Worm (Caenorhabditis elegans): ENCODE data around the gene C18A3.10.

The C18A3.10 gene

DNA sequence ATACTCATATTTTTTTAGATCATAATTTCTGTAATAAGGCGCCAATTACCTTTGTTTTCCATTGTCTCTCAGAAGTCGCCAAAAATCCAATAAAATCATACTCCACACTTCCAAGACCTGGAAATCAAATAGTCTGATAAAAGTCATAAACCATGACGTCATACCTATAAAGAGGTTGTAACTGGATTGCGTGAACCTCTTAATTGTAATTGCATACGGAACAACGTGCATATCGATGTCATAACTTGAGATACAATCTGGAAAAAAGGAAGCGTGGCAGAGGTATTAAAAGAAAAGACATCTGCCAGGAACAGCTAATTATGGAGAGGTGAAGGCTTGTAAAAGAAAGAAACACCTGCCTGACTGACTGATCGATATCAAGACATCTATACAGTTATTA is 29.4 kb upstream of the C18A3.10 start, which contains the start of gene F10C1.9:
Gene F10C1.9 (minus strand): TSS at position 197 of the 400 bp plus-strand sequence.
- TF ChIP-seq ztf-11 (tag; optimal IDR thresholded peaks at IDR 0.05) = no peak
- TF ChIP-seq nhr-12 (tag; optimal IDR thresholded peaks at IDR 0.05) = no peak
- no peak for TF ChIP-seq fos-1 (tag; optimal IDR thresholded peaks at IDR 0.05)
- no peak for TF ChIP-seq nhr-23 (tag; optimal IDR thresholded peaks at IDR 0.05)
- peak; percentile 69 for TF ChIP-seq elt-2 (tag; optimal IDR thresholded peaks at IDR 0.05)
- no peak for TF ChIP-seq unc-39 (tag; optimal IDR thresholded peaks at IDR 0.05)
- TF ChIP-seq nhr-77 (tag; optimal IDR thresholded peaks at IDR 0.05) = no peak
- TF ChIP-seq ceh-16 (tag; optimal IDR thresholded peaks at IDR 0.05) = no peak

DNA sequence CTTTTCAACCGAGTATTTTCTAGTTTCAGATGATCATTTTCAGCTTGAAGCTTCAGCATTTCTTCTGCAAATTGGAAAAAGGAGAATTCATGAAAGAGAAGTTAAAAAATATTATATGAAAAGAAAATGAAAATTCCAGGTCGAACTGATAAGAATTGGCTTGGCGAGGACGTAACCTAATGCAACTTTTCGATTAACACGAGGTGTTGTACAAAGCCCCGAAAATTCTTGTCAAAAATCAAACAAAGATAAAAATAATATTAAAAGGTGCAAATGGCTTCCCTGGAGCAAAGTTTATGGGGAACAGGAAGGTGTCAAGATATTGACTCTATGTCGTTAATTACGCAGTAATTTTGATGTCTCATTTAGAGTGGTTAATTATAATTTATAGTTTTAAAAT is 28.7 kb upstream of the C18A3.10 start:
- peak; percentile 95 for TF ChIP-seq elt-2 (tag; optimal IDR thresholded peaks at IDR 0.05)
- no peak for TF ChIP-seq nhr-28 (tag; optimal IDR thresholded peaks at IDR 0.05)
- TF ChIP-seq egl-27 (tag; optimal IDR thresholded peaks at IDR 0.05) = no peak
- peak; percentile 16 for TF ChIP-seq pqm-1 (tag; optimal IDR thresholded peaks at IDR 0.05)

DNA sequence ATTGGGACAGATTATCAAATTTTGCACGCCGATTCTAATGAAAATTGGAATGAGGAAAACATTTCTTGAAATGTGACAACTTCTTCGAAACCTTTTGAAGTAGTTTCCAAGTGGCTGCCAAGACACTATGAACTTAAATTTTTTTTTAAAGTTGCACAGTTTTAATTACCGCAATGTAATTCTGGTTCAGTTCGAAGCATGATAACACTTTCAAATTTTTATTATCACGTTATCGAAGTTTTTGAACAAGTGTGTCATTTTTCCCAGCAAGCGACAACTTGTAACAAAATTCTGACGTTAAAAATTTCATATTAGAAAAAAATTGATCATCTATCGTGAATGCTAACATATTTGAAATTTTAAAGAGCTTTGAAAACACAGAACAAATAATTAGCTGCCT is 27.1 kb upstream of the C18A3.10 start:
- no peak for TF ChIP-seq nhr-76 (tag; optimal IDR thresholded peaks at IDR 0.05)
- TF ChIP-seq elt-2 (tag; optimal IDR thresholded peaks at IDR 0.05) = peak; percentile 73

DNA sequence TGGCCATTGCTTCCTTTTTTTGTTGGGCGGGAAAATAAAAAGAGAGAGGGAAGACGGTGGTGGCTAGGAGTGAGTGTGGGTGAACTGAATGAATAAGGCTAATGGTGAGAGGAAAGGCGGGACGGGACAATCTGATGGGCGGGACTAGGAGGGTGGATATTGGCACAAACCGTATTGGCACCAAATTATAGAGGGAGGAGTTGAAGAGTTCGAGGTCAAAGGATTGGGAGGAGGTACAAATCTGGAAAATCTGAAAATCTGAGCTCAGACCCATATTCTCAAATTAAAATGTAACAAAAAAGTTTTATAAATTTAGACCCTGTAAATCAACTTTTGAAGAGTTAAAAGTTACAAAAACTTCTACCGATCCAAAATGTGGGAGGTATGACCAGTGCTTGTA is 23.1 kb upstream of the C18A3.10 start, which contains the start of gene hlh-14:
Gene hlh-14 (minus strand): TSS at position 101 of the 400 bp plus-strand sequence.
- TF ChIP-seq nhr-12 (tag; optimal IDR thresholded peaks at IDR 0.05) (no peak), lsy-12 (tag; optimal IDR thresholded peaks at IDR 0.05) (no peak), daf-12 (tag; optimal IDR thresholded peaks at IDR 0.05) (no peak), ceh-9 (tag; optimal IDR thresholded peaks at IDR 0.05) (no peak), lin-15B (tag; optimal IDR thresholded peaks at IDR 0.05) (no peak), mdl-1 (tag; optimal IDR thresholded peaks at IDR 0.05) (no peak), eor-1 (tag; optimal IDR thresholded peaks at IDR 0.05) (no peak), elt-3 (tag; optimal IDR thresholded peaks at IDR 0.05) (no peak), egl-5 (tag; optimal IDR thresholded peaks at IDR 0.05) (no peak), nhr-23 (tag; optimal IDR thresholded peaks at IDR 0.05) (no peak), mml-1 (tag; optimal IDR thresholded peaks at IDR 0.05) (no peak), skn-1 (tag; optimal IDR thresholded peaks at IDR 0.05) (no peak), ceh-16 (tag; optimal IDR thresholded peaks at IDR 0.05) (no peak), pha-4 (tag; optimal IDR thresholded peaks at IDR 0.05) (no peak), ztf-11 (tag; optimal IDR thresholded peaks at IDR 0.05) (no peak), unc-62 (GFP tag; optimal IDR thresholded peaks at IDR 0.05) (no peak), egl-27 (tag; optimal IDR thresholded peaks at IDR 0.05) (no peak)

DNA sequence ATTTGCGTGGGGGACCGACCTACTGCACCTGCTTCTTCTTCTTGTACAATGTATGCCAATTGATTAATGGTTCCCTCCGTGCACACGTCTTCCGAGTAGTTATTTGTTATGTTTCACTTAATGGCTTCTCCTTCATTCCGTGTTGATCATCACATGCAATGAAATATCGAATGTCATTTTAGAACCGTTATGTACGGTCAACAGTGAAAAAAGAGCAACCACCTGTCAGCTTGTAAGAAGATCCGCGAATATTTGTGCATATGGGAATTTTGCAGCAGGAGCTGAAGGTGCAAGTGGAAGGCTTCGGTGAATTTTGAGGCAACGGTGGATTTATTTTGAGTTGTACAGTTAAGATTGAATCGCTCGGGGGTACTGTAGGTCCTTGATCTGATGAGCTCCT is 21.0 kb upstream of the C18A3.10 start:
- TF ChIP-seq nhr-43 (tag; optimal IDR thresholded peaks at IDR 0.05; ENCODE audit: poor library complexity, severe bottlenecking) = no peak
- TF ChIP-seq nhr-67 (tag; optimal IDR thresholded peaks at IDR 0.05) = no peak
- TF ChIP-seq tbx-2 (tag; optimal IDR thresholded peaks at IDR 0.05) = no peak
- TF ChIP-seq unc-39 (tag; optimal IDR thresholded peaks at IDR 0.05) = no peak
- no peak for TF ChIP-seq lsy-12 (tag; optimal IDR thresholded peaks at IDR 0.05)
- TF ChIP-seq elt-3 (tag; optimal IDR thresholded peaks at IDR 0.05) = no peak
- no peak for TF ChIP-seq eor-1 (tag; optimal IDR thresholded peaks at IDR 0.05)
- no peak for TF ChIP-seq nhr-11 (tag; optimal IDR thresholded peaks at IDR 0.05)
- TF ChIP-seq elt-1 (tag; optimal IDR thresholded peaks at IDR 0.05) = no peak
- TF ChIP-seq lin-39 (tag; optimal IDR thresholded peaks at IDR 0.05) = no peak
- no peak for TF ChIP-seq skn-1 (tag; optimal IDR thresholded peaks at IDR 0.05)
- no peak for TF ChIP-seq sea-2 (GFP tag; optimal IDR thresholded peaks at IDR 0.05)
- TF ChIP-seq aly-2 (tag; optimal IDR thresholded peaks at IDR 0.05) = no peak
- no peak for TF ChIP-seq nhr-237 (tag; optimal IDR thresholded peaks at IDR 0.05)
- TF ChIP-seq egl-27 (tag; optimal IDR thresholded peaks at IDR 0.05) = no peak
- TF ChIP-seq ceh-28 (tag; optimal IDR thresholded peaks at IDR 0.05) = no peak
- TF ChIP-seq nfya-1 (tag; optimal IDR thresholded peaks at IDR 0.05; ENCODE audit: insufficient read depth) = no peak
- TF ChIP-seq nhr-77 (tag; optimal IDR thresholded peaks at IDR 0.05) = no peak
